Worm (Caenorhabditis elegans): ENCODE results near the gene R11D1.7.

ce11 chrV:12754839-12755238, 35.0 kb downstream of the R11D1.7 start, which contains the start of gene gpa-13:
- no peak for TF ChIP-seq ama-1 (optimal IDR thresholded peaks at IDR 0.05)
- no peak for TF ChIP-seq syd-9 (tag; optimal IDR thresholded peaks at IDR 0.05)
- TF ChIP-seq ceh-30 (tag; optimal IDR thresholded peaks at IDR 0.05): no peak
- TF ChIP-seq sox-4 (tag; optimal IDR thresholded peaks at IDR 0.05): no peak
- no peak for TF ChIP-seq gmeb-2 (tag; optimal IDR thresholded peaks at IDR 0.05)
- no peak for TF ChIP-seq npax-4 (tag; optimal IDR thresholded peaks at IDR 0.05)
- TF ChIP-seq pha-2 (tag; optimal IDR thresholded peaks at IDR 0.05): no peak
- TF ChIP-seq ceh-2 (tag; optimal IDR thresholded peaks at IDR 0.05): no peak
- TF ChIP-seq ceh-14 (tag; optimal IDR thresholded peaks at IDR 0.05): no peak
- no peak for TF ChIP-seq Y22D7AL.16 (tag; optimal IDR thresholded peaks at IDR 0.05)
- TF ChIP-seq hlh-13 (GFP tag; optimal IDR thresholded peaks at IDR 0.05): no peak
- TF ChIP-seq ahr-1 (tag; optimal IDR thresholded peaks at IDR 0.05): no peak
- TF ChIP-seq ceh-9 (tag; optimal IDR thresholded peaks at IDR 0.05): no peak
- TF ChIP-seq nhr-11 (tag; optimal IDR thresholded peaks at IDR 0.05): no peak
